Worm (Caenorhabditis elegans): ENCODE results near the gene polq-1.

- TF ChIP-seq skn-1 (tag; optimal IDR thresholded peaks at IDR 0.05) (no peak), ceh-82 (tag; optimal IDR thresholded peaks at IDR 0.05) (no peak), fos-1 (tag; optimal IDR thresholded peaks at IDR 0.05) (no peak), zag-1 (tag; optimal IDR thresholded peaks at IDR 0.05) (no peak), R02D3.7 (tag; optimal IDR thresholded peaks at IDR 0.05) (no peak)
These were observed 59.9 kb downstream of the polq-1 start, which contains the start of gene B0244.15 for ce11 chrIII:5743084-5743483.
